Fruit fly (Drosophila melanogaster) whole organism, embryonic: ENCODE results near the gene shf.

Experiments
- Atf6 ChIP-seq: fragments of 200-800 bp; sonication (Bioruptor generic); IDR thresholded peaks from 2 replicates; pipeline ENCODE4 v1.3.6; 2022; ENCODE audit warnings: missing biosample characterization, missing genetic modification characterization
- BEAF-32 ChIP-seq: fragments of 200-800 bp; sonication (Bioruptor generic); optimal IDR thresholded peaks from 3 replicates; lab custom pipeline; 2017; ENCODE audit warnings: missing biosample characterization, missing genetic modification characterization, mild to moderate bottlenecking, moderate library complexity, missing genetic modification reagents
- C15 ChIP-seq: fragments of 200-800 bp; sonication (Bioruptor generic); IDR thresholded peaks from 3 replicates; pipeline ENCODE4 v1.3.6; 2022; ENCODE audit warnings: missing biosample characterization, missing genetic modification characterization
- CG10979 ChIP-seq: fragments of 200-800 bp; sonication (Bioruptor generic); optimal IDR thresholded peaks from 2 replicates; lab custom pipeline; 2018; ENCODE audit warnings: missing biosample characterization, mild to moderate bottlenecking, missing genetic modification characterization, moderate library complexity
- CG11247 ChIP-seq: fragments of 200-800 bp; sonication (Bioruptor generic); IDR thresholded peaks from 2 replicates; pipeline ENCODE4 v1.3.6; 2022; ENCODE audit warnings: missing biosample characterization, missing genetic modification characterization
- CG12104 ChIP-seq: fragments of 200-800 bp; sonication (Bioruptor generic); optimal IDR thresholded peaks from 3 replicates; lab custom pipeline; 2016; ENCODE audit warnings: missing biosample characterization, missing genetic modification characterization
- CG1233 ChIP-seq: fragments of 200-800 bp; sonication (Bioruptor generic); optimal IDR thresholded peaks from 4 replicates; lab custom pipeline; 2018; ENCODE audit warnings: missing biosample characterization, mild to moderate bottlenecking, missing genetic modification characterization
- CG12659 ChIP-seq: fragments of 200-800 bp; sonication (Bioruptor generic); optimal IDR thresholded peaks from 3 replicates; lab custom pipeline; 2017; ENCODE audit warnings: mild to moderate bottlenecking, missing biosample characterization, missing genetic modification reagents, missing genetic modification characterization
- CG13775 ChIP-seq: fragments of 200-800 bp; sonication (Bioruptor generic); optimal IDR thresholded peaks from 3 replicates; lab custom pipeline; 2017; ENCODE audit warnings: missing biosample characterization, mild to moderate bottlenecking, missing genetic modification characterization
- CG14050 ChIP-seq: fragments of 200-800 bp; sonication (Bioruptor generic); IDR thresholded peaks from 3 replicates; pipeline ENCODE4 v1.3.6; 2022; ENCODE audit warnings: missing biosample characterization, missing genetic modification characterization
- CG14710 ChIP-seq: fragments of 200-800 bp; sonication (Bioruptor generic); optimal IDR thresholded peaks from 3 replicates; lab custom pipeline; 2019; ENCODE audit warnings: missing biosample characterization, mild to moderate bottlenecking, missing genetic modification characterization, moderate library complexity
- CG17186 ChIP-seq: fragments of 200-800 bp; sonication (Bioruptor generic); optimal IDR thresholded peaks from 3 replicates; lab custom pipeline; 2017; ENCODE audit warnings: missing biosample characterization, missing genetic modification reagents, missing genetic modification characterization
- CG17912 ChIP-seq: fragments of 200-800 bp; sonication (Bioruptor generic); optimal IDR thresholded peaks from 2 replicates; lab custom pipeline; 2018; ENCODE audit warnings: missing biosample characterization, mild to moderate bottlenecking, missing genetic modification characterization
- CG2202 ChIP-seq: fragments of 200-800 bp; sonication (Bioruptor generic); optimal IDR thresholded peaks from 2 replicates; lab custom pipeline; 2018; ENCODE audit warnings: missing biosample characterization, mild to moderate bottlenecking, missing genetic modification characterization
- CG32532 ChIP-seq: fragments of 200-800 bp; sonication (Bioruptor generic); IDR thresholded peaks from 2 replicates; pipeline ENCODE4 v1.3.6; 2022; ENCODE audit warnings: missing biosample characterization, missing genetic modification characterization
- CG33213 ChIP-seq: fragments of 200-800 bp; sonication (Bioruptor generic); optimal IDR thresholded peaks from 3 replicates; lab custom pipeline; 2016; ENCODE audit warnings: missing biosample characterization, missing genetic modification characterization
- CG34224 ChIP-seq: fragments of 200-800 bp; sonication (Bioruptor generic); IDR thresholded peaks from 3 replicates; pipeline ENCODE4 v1.3.6; 2022; ENCODE audit warnings: missing biosample characterization, missing genetic modification characterization; ENCODE audit not compliant: partially characterized antibody
- CG3995 ChIP-seq: fragments of 200-800 bp; sonication (Bioruptor generic); optimal IDR thresholded peaks from 3 replicates; lab custom pipeline; 2016; ENCODE audit warnings: missing biosample characterization, missing genetic modification characterization
- CG6791 ChIP-seq: fragments of 200-800 bp; sonication (Bioruptor generic); IDR thresholded peaks from 3 replicates; pipeline ENCODE4 v1.3.6; 2022; ENCODE audit warnings: missing biosample characterization, missing genetic modification characterization; ENCODE audit not compliant: partially characterized antibody
- CG7357 ChIP-seq: fragments of 200-800 bp; sonication (Bioruptor generic); IDR thresholded peaks from 3 replicates; pipeline ENCODE4 v1.3.6; 2022; ENCODE audit warnings: missing biosample characterization, missing genetic modification characterization
- CG8924 ChIP-seq: fragments of 200-800 bp; optimal IDR thresholded peaks from 3 replicates; lab custom pipeline; 2019; ENCODE audit warnings: missing biosample characterization, mild to moderate bottlenecking, missing genetic modification characterization, moderate library complexity
- CG9932 ChIP-seq: fragments of 200-800 bp; sonication (Bioruptor generic); IDR thresholded peaks from 2 replicates; pipeline ENCODE4 v1.3.6; 2022; ENCODE audit warnings: missing biosample characterization, missing genetic modification characterization
- CHES-1-like ChIP-seq: fragments of 200-800 bp; sonication (Bioruptor generic); optimal IDR thresholded peaks from 2 replicates; lab custom pipeline; 2016; ENCODE audit warnings: missing biosample characterization, missing genetic modification characterization
- Dp ChIP-seq: fragments of 200-800 bp; sonication (Bioruptor generic); optimal IDR thresholded peaks from 2 replicates; lab custom pipeline; 2018; ENCODE audit warnings: missing biosample characterization, mild to moderate bottlenecking, missing genetic modification characterization, moderate library complexity
- Dref ChIP-seq: fragments of 200-800 bp; sonication (Bioruptor generic); IDR thresholded peaks from 2 replicates; pipeline ENCODE4 v1.3.6; 2022; ENCODE audit warnings: missing biosample characterization, missing genetic modification characterization
- E2f2 ChIP-seq: fragments of 200-800 bp; sonication (Bioruptor generic); IDR thresholded peaks from 2 replicates; pipeline ENCODE4 v1.3.6; 2022; ENCODE audit warnings: missing biosample characterization, missing genetic modification characterization
- HHEX ChIP-seq: fragments of 200-800 bp; sonication (Bioruptor generic); optimal IDR thresholded peaks from 3 replicates; lab custom pipeline; 2017; ENCODE audit warnings: missing biosample characterization, mild to moderate bottlenecking, missing genetic modification characterization, missing genetic modification reagents
- HLH54F ChIP-seq: fragments of 200-800 bp; sonication (Bioruptor generic); optimal IDR thresholded peaks from 3 replicates; lab custom pipeline; 2016; ENCODE audit warnings: missing biosample characterization, missing genetic modification characterization
- ato ChIP-seq: fragments of 200-800 bp; sonication (Bioruptor generic); IDR thresholded peaks from 2 replicates; pipeline ENCODE4 v1.3.6; 2022; ENCODE audit warnings: missing biosample characterization, missing genetic modification characterization; ENCODE audit not compliant: partially characterized antibody
- dimm ChIP-seq: fragments of 200-800 bp; sonication (Bioruptor generic); IDR thresholded peaks from 2 replicates; pipeline ENCODE4 v1.3.6; 2022; ENCODE audit warnings: missing biosample characterization, missing genetic modification characterization
- dm ChIP-seq: fragments of 200-800 bp; sonication (Bioruptor generic); optimal IDR thresholded peaks from 3 replicates; lab custom pipeline; 2016; ENCODE audit warnings: missing biosample characterization, missing genetic modification characterization
- dpn ChIP-seq, 2 experiments: fragments of 200-800 bp; sonication (Bioruptor generic); optimal IDR thresholded peaks; 3 replicates each; lab custom pipeline; 2016; ENCODE audit warnings: missing biosample characterization in 2 of 2, missing genetic modification characterization in 2 of 2
- ftz-f1 ChIP-seq: fragments of 200-800 bp; sonication (Bioruptor generic); optimal IDR thresholded peaks from 2 replicates; lab custom pipeline; 2016; ENCODE audit warnings: missing biosample characterization, missing genetic modification characterization
- her ChIP-seq: fragments of 200-800 bp; sonication (Bioruptor generic); optimal IDR thresholded peaks from 2 replicates; lab custom pipeline; 2016; ENCODE audit warnings: missing biosample characterization, missing genetic modification characterization
- ind ChIP-seq: fragments of 200-800 bp; sonication (Bioruptor generic); optimal IDR thresholded peaks from 3 replicates; lab custom pipeline; 2016; ENCODE audit warnings: missing biosample characterization, missing genetic modification characterization
- inv ChIP-seq: fragments of 200-800 bp; sonication (Bioruptor generic); IDR thresholded peaks from 2 replicates; pipeline ENCODE4 v1.3.6; 2022; ENCODE audit warnings: missing biosample characterization, missing genetic modification characterization; ENCODE audit not compliant: partially characterized antibody
- jumu ChIP-seq: fragments of 200-800 bp; sonication (Bioruptor generic); optimal IDR thresholded peaks from 3 replicates; lab custom pipeline; 2016; ENCODE audit warnings: missing biosample characterization, missing genetic modification characterization
- knrl ChIP-seq: fragments of 200-800 bp; sonication (Bioruptor generic); IDR thresholded peaks from 3 replicates; pipeline ENCODE4 v1.3.6; 2022; ENCODE audit warnings: missing biosample characterization, missing genetic modification characterization; ENCODE audit not compliant: partially characterized antibody
- nerfin-2 ChIP-seq: fragments of 200-800 bp; sonication (Bioruptor generic); IDR thresholded peaks from 2 replicates; pipeline ENCODE4 v1.3.6; 2022; ENCODE audit warnings: missing biosample characterization, missing genetic modification characterization; ENCODE audit not compliant: partially characterized antibody
- pho ChIP-seq: fragments of 200-800 bp; sonication (Bioruptor generic); optimal IDR thresholded peaks from 2 replicates; lab custom pipeline; 2016; ENCODE audit warnings: missing biosample characterization, missing genetic modification characterization
- pita ChIP-seq: fragments of 200-800 bp; sonication (Bioruptor generic); optimal IDR thresholded peaks from 2 replicates; lab custom pipeline; 2017; ENCODE audit warnings: missing biosample characterization, mild to moderate bottlenecking, missing genetic modification characterization
- repo ChIP-seq: fragments of 200-800 bp; sonication (Bioruptor generic); optimal IDR thresholded peaks from 2 replicates; lab custom pipeline; 2016; ENCODE audit warnings: missing biosample characterization, missing genetic modification characterization
- row ChIP-seq: fragments of 200-800 bp; sonication (Bioruptor generic); IDR thresholded peaks from 3 replicates; pipeline ENCODE4 v1.3.6; 2022; ENCODE audit warnings: missing biosample characterization, missing genetic modification characterization
- sd ChIP-seq: fragments of 200-800 bp; sonication (Bioruptor generic); optimal IDR thresholded peaks from 3 replicates; lab custom pipeline; 2018; ENCODE audit warnings: missing biosample characterization, mild to moderate bottlenecking, missing genetic modification characterization, moderate library complexity
- sna ChIP-seq: fragments of 200-800 bp; sonication (Bioruptor generic); IDR thresholded peaks from 2 replicates; pipeline ENCODE4 v1.3.6; 2022; ENCODE audit warnings: missing biosample characterization, missing genetic modification characterization; ENCODE audit not compliant: partially characterized antibody
- stc ChIP-seq: fragments of 200-800 bp; sonication (Bioruptor generic); IDR thresholded peaks from 2 replicates; pipeline ENCODE4 v1.3.6; 2022; ENCODE audit warnings: missing biosample characterization, missing genetic modification characterization
- trem ChIP-seq: fragments of 200-800 bp; optimal IDR thresholded peaks from 3 replicates; lab custom pipeline; 2019; ENCODE audit warnings: missing biosample characterization, mild to moderate bottlenecking, missing genetic modification characterization, moderate library complexity
- z ChIP-seq: fragments of 200-800 bp; sonication (Bioruptor generic); IDR thresholded peaks from 3 replicates; pipeline ENCODE4 v1.3.6; 2022; ENCODE audit warnings: missing biosample characterization, missing genetic modification characterization
- zfh1 ChIP-seq: fragments of 200-800 bp; sonication (Bioruptor generic); IDR thresholded peaks from 3 replicates; pipeline ENCODE4 v1.3.6; 2022; ENCODE audit warnings: missing biosample characterization, missing genetic modification characterization

The shf gene

dm6 chrX:6759184-6759965 lies 20.1 kb downstream of the shf start (continued):
- TF ChIP-seq HHEX (GFP tag; lab: Kevin White, UChicago) (peak; percentile 41), ind (GFP tag; lab: Kevin White, UChicago) (no peak), CG2202 (tag; lab: Kevin White, UChicago) (no peak), CG14050 (GFP tag; lab: Robert Waterston, UW) (no peak), BEAF-32 (GFP tag; lab: Kevin White, UChicago) (peak; percentile 75), Atf6 (GFP tag; lab: Robert Waterston, UW) (no peak), CG7357 (no peak), row (GFP tag; lab: Robert Waterston, UW) (peak; percentile 34; the same call in 1 of the 3 replicates), sna (GFP tag; lab: Robert Waterston, UW) (peak; percentile 79), inv (peak; percentile 54), her (peak; percentile 36), dm (GFP tag; lab: Kevin White, UChicago) (peak; percentile 20), zfh1 (no peak), dpn (GFP tag; optimal IDR thresholded peaks at IDR 0.05; lab: Kevin White, UChicago) (peak in 1 of 2 experiments; percentile 9), sd (tag; lab: Kevin White, UChicago) (peak; percentile 78), jumu (GFP tag; lab: Kevin White, UChicago) (peak; percentile 8), Dp (GFP tag; lab: Kevin White, UChicago) (peak; percentile 27), CG1233 (GFP tag; lab: Kevin White, UChicago) (no peak), CG3995 (peak; percentile 3), CG17912 (GFP tag; lab: Kevin White, UChicago) (no peak), pho (no peak), CG11247 (GFP tag; lab: Robert Waterston, UW) (no peak), CG33213 (GFP tag; lab: Kevin White, UChicago) (peak; percentile 68), trem (tag; lab: Kevin White, UChicago) (peak; percentile 57), HLH54F (peak; percentile 31), CG34224 (peak; percentile 83), CG13775 (GFP tag; lab: Kevin White, UChicago) (peak; percentile 11), repo (no peak), CG12659 (peak; percentile 20), ato (GFP tag; lab: Robert Waterston, UW) (peak; percentile 52; the same call in 1 of the 2 replicates), pita (GFP tag; lab: Kevin White, UChicago) (no peak), C15 (GFP tag; lab: Robert Waterston, UW) (no peak), ftz-f1 (GFP tag; lab: Kevin White, UChicago) (peak; percentile 31), knrl (GFP tag; lab: Robert Waterston, UW) (peak; percentile 74), CG32532 (GFP tag; lab: Robert Waterston, UW) (0 out of 2 replicates have a peak, but pooled peaks have one; percentile 10), CG8924 (tag; lab: Kevin White, UChicago) (peak; percentile 26), z (GFP tag; lab: Robert Waterston, UW) (no peak), stc (GFP tag; lab: Robert Waterston, UW) (no peak), Dref (GFP tag; lab: Robert Waterston, UW) (peak; percentile 61), E2f2 (GFP tag; lab: Robert Waterston, UW) (peak; percentile 46; the same call in 1 of the 2 replicates), CG12104 (GFP tag; lab: Kevin White, UChicago) (no peak), dimm (GFP tag; lab: Robert Waterston, UW) (no peak), CG6791 (GFP tag; lab: Robert Waterston, UW) (peak; percentile 71; the same call in 1 of the 3 replicates), CG10979 (tag; lab: Kevin White, UChicago) (no peak), CG14710 (tag; lab: Kevin White, UChicago) (peak; percentile 19), CG9932 (GFP tag; lab: Robert Waterston, UW) (peak; percentile 17; the same call in 1 of the 2 replicates), nerfin-2 (GFP tag; lab: Robert Waterston, UW) (peak; percentile 64), CG17186 (GFP tag; lab: Kevin White, UChicago) (peak; percentile 51), CHES-1-like (GFP tag; lab: Kevin White, UChicago) (peak; percentile 14)
